Worm (Caenorhabditis elegans): ENCODE measurements around the gene T01C4.8.
A peak's percentile ranks its signal among the peaks of the same experiment; 100 is the strongest.

The T01C4.8 gene

DNA sequence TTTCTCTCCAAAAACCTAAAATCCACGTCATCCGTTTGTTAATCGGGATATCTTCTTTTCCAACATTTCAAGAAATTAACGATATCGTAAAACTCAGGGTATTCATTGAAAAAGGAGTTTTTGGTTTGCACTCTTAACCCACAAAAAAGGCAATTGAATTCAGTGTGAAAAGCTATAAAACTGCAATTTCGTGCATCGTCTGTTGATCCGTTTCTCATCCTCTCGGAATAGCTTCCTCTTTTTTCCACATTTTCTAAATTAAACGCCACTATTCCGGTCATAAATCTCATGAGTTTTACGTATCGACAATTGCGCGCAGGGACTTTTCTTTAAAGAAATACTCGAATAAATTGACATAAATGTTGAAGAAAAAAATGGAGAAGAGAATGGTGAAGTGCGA, 17.1 kb downstream of the T01C4.8 start:
- TF ChIP-seq nhr-28 (tag; optimal IDR thresholded peaks at IDR 0.05), result no peak
- TF ChIP-seq nhr-23 (tag; optimal IDR thresholded peaks at IDR 0.05), result no peak
- no peak for TF ChIP-seq daf-12 (tag; optimal IDR thresholded peaks at IDR 0.05)
- TF ChIP-seq elt-2 (tag; optimal IDR thresholded peaks at IDR 0.05), result no peak
- TF ChIP-seq lsy-12 (tag; optimal IDR thresholded peaks at IDR 0.05), result no peak
- TF ChIP-seq nhr-77 (tag; optimal IDR thresholded peaks at IDR 0.05), result no peak
- TF ChIP-seq ceh-9 (tag; optimal IDR thresholded peaks at IDR 0.05), result no peak
- no peak for TF ChIP-seq nhr-11 (tag; optimal IDR thresholded peaks at IDR 0.05)
- no peak for TF ChIP-seq nfya-1 (tag; optimal IDR thresholded peaks at IDR 0.05; ENCODE audit: insufficient read depth)
- TF ChIP-seq pqm-1 (tag; optimal IDR thresholded peaks at IDR 0.05), result no peak
- no peak for TF ChIP-seq ztf-4 (tag; optimal IDR thresholded peaks at IDR 0.05)
- no peak for TF ChIP-seq aly-2 (tag; optimal IDR thresholded peaks at IDR 0.05)
- no peak for TF ChIP-seq eor-1 (tag; optimal IDR thresholded peaks at IDR 0.05)
- TF ChIP-seq elt-1 (tag; optimal IDR thresholded peaks at IDR 0.05), result no peak

DNA sequence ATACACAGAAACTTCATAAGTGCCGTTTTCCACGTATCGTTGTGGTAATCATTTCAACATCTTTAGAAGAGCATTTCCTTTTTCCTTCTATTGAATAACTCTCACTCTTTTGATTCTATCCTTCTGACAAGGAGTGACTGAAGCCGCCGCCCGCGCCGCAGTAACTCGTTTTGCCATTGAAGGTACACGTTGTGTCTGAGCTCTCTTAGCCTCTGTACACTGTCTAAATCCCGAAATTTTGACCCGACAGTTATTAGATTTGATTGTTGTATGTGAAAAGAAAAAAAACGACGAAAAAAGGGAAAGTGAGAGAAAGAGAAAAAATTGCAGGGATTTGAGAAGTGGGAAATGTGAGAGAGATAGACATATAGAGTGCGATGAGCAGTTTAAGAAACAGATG, 18.1 kb downstream of the T01C4.8 start:
- TF ChIP-seq fkh-10 (GFP tag; optimal IDR thresholded peaks at IDR 0.05) (peak; percentile 76), egl-5 (tag; optimal IDR thresholded peaks at IDR 0.05) (no peak)

DNA sequence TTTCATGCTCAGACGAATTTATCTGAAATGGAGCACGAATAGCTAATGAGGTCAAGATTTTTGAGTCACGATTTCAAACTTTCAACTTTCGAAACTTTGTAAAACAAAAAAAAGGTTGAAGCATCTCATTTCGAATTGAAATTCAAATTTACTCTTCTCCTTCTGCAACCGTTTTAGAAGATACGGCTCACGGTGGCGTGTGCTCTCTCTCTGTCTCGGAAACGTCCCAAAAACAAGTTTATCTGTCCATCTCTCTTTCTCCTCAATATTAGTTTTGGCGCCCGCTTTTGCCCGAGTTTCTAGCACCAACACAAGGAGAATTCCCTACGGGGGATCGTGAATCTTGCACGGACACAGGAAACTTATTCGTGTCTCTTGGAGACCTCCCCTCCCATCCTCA, 19.0 kb downstream of the T01C4.8 start:
- TF ChIP-seq fkh-10 (GFP tag; optimal IDR thresholded peaks at IDR 0.05), result peak; percentile 21
- TF ChIP-seq nhr-67 (tag; optimal IDR thresholded peaks at IDR 0.05), result no peak

DNA sequence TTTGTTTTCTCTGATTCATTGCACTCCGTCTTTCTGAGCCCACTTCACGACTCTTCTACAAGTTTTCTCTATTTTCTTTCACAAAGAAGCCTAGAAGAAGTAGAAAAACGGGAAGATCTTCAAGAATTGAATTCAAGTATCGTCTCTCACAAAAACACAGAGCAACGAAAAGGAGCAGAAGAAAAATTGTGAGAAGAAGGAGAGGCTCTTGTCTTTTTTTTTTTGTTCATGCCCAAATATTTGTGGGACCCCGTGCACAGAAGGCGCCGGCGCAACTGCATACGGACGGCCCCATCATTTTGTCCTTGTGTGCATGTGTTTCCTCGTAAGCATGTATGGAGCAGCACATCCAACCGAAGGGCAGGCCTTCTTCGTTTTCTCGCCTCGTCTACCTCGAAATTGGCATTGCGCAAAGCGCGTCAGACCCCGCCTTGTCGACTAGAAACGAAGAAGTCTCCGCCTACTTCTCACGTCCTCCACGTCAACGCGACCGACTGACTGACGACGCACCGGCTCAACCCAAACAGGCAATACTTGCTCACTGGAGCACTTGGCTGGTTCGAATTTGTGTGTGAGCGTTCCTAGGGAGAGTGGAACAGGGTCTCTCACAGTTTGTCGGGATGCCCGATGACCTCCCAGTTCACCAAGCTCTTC, 22.7 kb downstream of the T01C4.8 start:
- TF ChIP-seq mdl-1 (tag; optimal IDR thresholded peaks at IDR 0.05), result no peak
- TF ChIP-seq daf-12 (tag; optimal IDR thresholded peaks at IDR 0.05), result no peak
- TF ChIP-seq jun-1 (tag; optimal IDR thresholded peaks at IDR 0.05), result no peak
- TF ChIP-seq unc-62 (GFP tag; optimal IDR thresholded peaks at IDR 0.05), result no peak
- TF ChIP-seq nhr-77 (tag; optimal IDR thresholded peaks at IDR 0.05), result no peak
- peak; percentile 54 for TF ChIP-seq fkh-10 (GFP tag; optimal IDR thresholded peaks at IDR 0.05)

DNA sequence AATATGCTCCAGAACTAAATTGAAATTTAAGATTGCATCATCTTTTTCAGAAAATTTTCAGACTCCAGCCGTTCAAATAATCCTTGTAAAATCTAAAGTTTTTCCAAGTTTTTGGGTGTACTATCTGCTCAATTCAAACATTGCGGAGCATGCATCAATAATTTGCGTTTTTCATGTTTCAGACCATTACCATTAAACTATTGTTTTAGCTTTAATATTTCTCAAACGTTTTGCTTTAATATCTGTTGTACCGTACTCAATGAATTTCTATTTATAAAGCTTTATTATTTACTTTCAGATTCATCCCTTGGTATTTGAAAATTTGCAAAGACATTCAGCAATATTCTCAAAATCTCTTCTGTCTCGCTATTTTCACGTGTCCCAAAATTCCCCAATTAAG, 26.1 kb downstream of the T01C4.8 start, which contains the start of gene odr-2:
Gene odr-2 (plus strand): TSS at position 301 of the 400 bp plus-strand sequence.
- no peak for TF ChIP-seq pha-4 (tag; optimal IDR thresholded peaks at IDR 0.05)
- no peak for TF ChIP-seq fkh-2 (tag; optimal IDR thresholded peaks at IDR 0.05)
- no peak for TF ChIP-seq nhr-76 (tag; optimal IDR thresholded peaks at IDR 0.05)

DNA sequence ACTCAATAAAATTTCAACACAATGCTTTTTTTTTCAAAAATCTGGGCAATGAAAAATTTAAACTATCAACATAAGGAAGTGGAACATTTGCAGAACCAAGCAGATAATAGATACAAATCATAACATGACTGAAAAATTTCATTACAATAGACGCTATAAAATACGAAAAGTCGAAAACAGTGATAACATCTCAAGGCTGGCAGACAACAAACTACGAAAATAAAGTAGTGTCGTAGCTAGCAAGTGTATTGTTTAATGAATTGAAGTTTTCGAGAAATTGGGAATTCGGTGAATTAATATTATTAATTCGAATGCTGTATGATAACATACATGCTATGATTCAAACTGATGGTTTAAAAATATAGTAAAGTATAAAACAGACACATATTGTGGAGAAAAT, 32.5 kb downstream of the T01C4.8 start:
- TF ChIP-seq nhr-11 (tag; optimal IDR thresholded peaks at IDR 0.05), result no peak
- no peak for TF ChIP-seq lin-15B (tag; optimal IDR thresholded peaks at IDR 0.05)
- TF ChIP-seq egl-27 (tag; optimal IDR thresholded peaks at IDR 0.05), result no peak
- TF ChIP-seq hmg-11 (tag; optimal IDR thresholded peaks at IDR 0.05), result no peak
- no peak for TF ChIP-seq unc-39 (tag; optimal IDR thresholded peaks at IDR 0.05)
- TF ChIP-seq ZK546.5 (tag; optimal IDR thresholded peaks at IDR 0.05), result no peak
- TF ChIP-seq nfya-1 (tag; optimal IDR thresholded peaks at IDR 0.05; ENCODE audit: insufficient read depth), result no peak
- no peak for TF ChIP-seq nhr-25 (tag; optimal IDR thresholded peaks at IDR 0.05)
- TF ChIP-seq ztf-11 (tag; optimal IDR thresholded peaks at IDR 0.05), result no peak
- TF ChIP-seq R02D3.7 (tag; optimal IDR thresholded peaks at IDR 0.05), result no peak
- no peak for TF ChIP-seq nhr-43 (tag; optimal IDR thresholded peaks at IDR 0.05; ENCODE audit: poor library complexity, severe bottlenecking)
- TF ChIP-seq nhr-77 (tag; optimal IDR thresholded peaks at IDR 0.05), result no peak

Data from whole organism, L3 larva.